Fruit fly (Drosophila melanogaster): ENCODE measurements around the gene CG7655.

Gene CG7655

dm6 chr3R:17699891-17700487 lies 17.5 kb downstream of the CG7655 start:
- no peak for TF ChIP-seq CG2889 (GFP tag; IDR thresholded peaks at IDR 0.05)
- TF ChIP-seq sqz (GFP tag; optimal IDR thresholded peaks at IDR 0.05), result no peak
- TF ChIP-seq rib (GFP tag; IDR thresholded peaks at IDR 0.05), result no peak
- no peak for TF ChIP-seq sens-2 (GFP tag; IDR thresholded peaks at IDR 0.05)
- no peak for TF ChIP-seq da (GFP tag; optimal IDR thresholded peaks at IDR 0.05)
- no peak for TF ChIP-seq CG15073 (GFP tag; optimal IDR thresholded peaks at IDR 0.05)
- TF ChIP-seq ERR (GFP tag; optimal IDR thresholded peaks at IDR 0.05), result peak; percentile 34
- 0 out of 2 replicates have a peak, but pooled peaks have one; percentile 34 for TF ChIP-seq Dref (GFP tag; IDR thresholded peaks at IDR 0.05)
- no peak for TF ChIP-seq Drgx (GFP tag; IDR thresholded peaks at IDR 0.05)
- no peak for TF ChIP-seq CG12391 (tag; optimal IDR thresholded peaks at IDR 0.05)
- no peak for TF ChIP-seq bab2 (GFP tag; optimal IDR thresholded peaks at IDR 0.05)
- TF ChIP-seq maf-S (GFP tag; optimal IDR thresholded peaks at IDR 0.05), result no peak
- no peak for TF ChIP-seq Neu2 (GFP tag; optimal IDR thresholded peaks at IDR 0.05; ENCODE audit: borderline replicate concordance)
- no peak for TF ChIP-seq CG32772 (GFP tag; IDR thresholded peaks at IDR 0.05)
- no peak for TF ChIP-seq Sox100B (GFP tag; optimal IDR thresholded peaks at IDR 0.05)
- peak; percentile 13 for TF ChIP-seq CG13287 (GFP tag; IDR thresholded peaks at IDR 0.05; ENCODE audit: partially characterized antibody)
- no peak for TF ChIP-seq CG3847 (GFP tag; IDR thresholded peaks at IDR 0.05)
- TF ChIP-seq lola (GFP tag; optimal IDR thresholded peaks at IDR 0.05), result no peak
- peak; percentile 95; the same call in 1 of the 4 replicates for TF ChIP-seq Gug (GFP tag; IDR thresholded peaks at IDR 0.05)
- TF ChIP-seq Side (GFP tag; optimal IDR thresholded peaks at IDR 0.05), result no peak
- TF ChIP-seq knrl (GFP tag; IDR thresholded peaks at IDR 0.05; ENCODE audit: partially characterized antibody), result no peak
- no peak for TF ChIP-seq CG10321 (GFP tag; IDR thresholded peaks at IDR 0.05)
- TF ChIP-seq sr (GFP tag; IDR thresholded peaks at IDR 0.05), result 0 out of 3 replicates have a peak, but pooled peaks have one; percentile 7
- peak; percentile 78 for TF ChIP-seq CG5180 (GFP tag; optimal IDR thresholded peaks at IDR 0.05)
- no peak for TF ChIP-seq ind (GFP tag; optimal IDR thresholded peaks at IDR 0.05)
- no peak for TF ChIP-seq exex (tag; optimal IDR thresholded peaks at IDR 0.05)
- TF ChIP-seq bigmax (GFP tag; optimal IDR thresholded peaks at IDR 0.05), result no peak
- TF ChIP-seq zen2 (GFP tag; IDR thresholded peaks at IDR 0.05; ENCODE audit: partially characterized antibody), result peak; percentile 12; the same call in 1 of the 3 replicates
- TF ChIP-seq gsb-n (tag; optimal IDR thresholded peaks at IDR 0.05), result no peak
- TF ChIP-seq CG6765 (GFP tag; optimal IDR thresholded peaks at IDR 0.05), result no peak
- TF ChIP-seq CG5953 (GFP tag; IDR thresholded peaks at IDR 0.05), result no peak
- TF ChIP-seq CG17385 (GFP tag; optimal IDR thresholded peaks at IDR 0.05), result no peak
- no peak for TF ChIP-seq CG6791 (GFP tag; IDR thresholded peaks at IDR 0.05; ENCODE audit: partially characterized antibody)
- TF ChIP-seq HLH4C (GFP tag; IDR thresholded peaks at IDR 0.05; ENCODE audit: partially characterized antibody), result 0 out of 3 replicates have a peak, but pooled peaks have one; percentile 10
- no peak for TF ChIP-seq pum (GFP tag; optimal IDR thresholded peaks at IDR 0.05)
- TF ChIP-seq CG12071 (GFP tag; optimal IDR thresholded peaks at IDR 0.05), result no peak
- no peak for TF ChIP-seq wdn (GFP tag; IDR thresholded peaks at IDR 0.05)
- no peak for TF ChIP-seq abd-A (tag; optimal IDR thresholded peaks at IDR 0.05)
- no peak for TF ChIP-seq Atf-2 (GFP tag; optimal IDR thresholded peaks at IDR 0.05)
- TF ChIP-seq CG6175 (GFP tag; IDR thresholded peaks at IDR 0.05), result peak; percentile 62; the same call in 1 of the 3 replicates
- no peak for TF ChIP-seq CG13624 (GFP tag; optimal IDR thresholded peaks at IDR 0.05)
- no peak for TF ChIP-seq CG15514 (GFP tag; optimal IDR thresholded peaks at IDR 0.05)
- TF ChIP-seq Optix (GFP tag; IDR thresholded peaks at IDR 0.05), result no peak
- no peak for TF ChIP-seq jumu (GFP tag; optimal IDR thresholded peaks at IDR 0.05)
- peak; percentile 46 for TF ChIP-seq Hey (tag; optimal IDR thresholded peaks at IDR 0.05)
- TF ChIP-seq slp2 (GFP tag; optimal IDR thresholded peaks at IDR 0.05), result no peak
- peak; percentile 21; the same call in 1 of the 2 replicates for TF ChIP-seq amos (GFP tag; IDR thresholded peaks at IDR 0.05; ENCODE audit: partially characterized antibody)
- TF ChIP-seq CG6854 (GFP tag; optimal IDR thresholded peaks at IDR 0.05), result no peak
- TF ChIP-seq kni (GFP tag; optimal IDR thresholded peaks at IDR 0.05), result no peak
- no peak for TF ChIP-seq Scr (GFP tag; IDR thresholded peaks at IDR 0.05; ENCODE audit: partially characterized antibody)
